Fruit fly (Drosophila melanogaster) whole organism, adult: Measurements from ENCODE around the gene CG15696.
A peak's percentile ranks its signal among the peaks of the same experiment; 100 is the strongest.

Source experiments
- CG1620 ChIP-seq: fragments of 200-800 bp; sonication (Bioruptor generic); optimal IDR thresholded peaks from 2 replicates; lab custom pipeline; 2016; ENCODE audit warnings: missing biosample characterization, missing genetic modification characterization
- CG7045 ChIP-seq: fragments of 200-800 bp; sonication (Bioruptor generic); optimal IDR thresholded peaks from 2 replicates; lab custom pipeline; 2017; ENCODE audit warnings: missing biosample characterization, mild to moderate bottlenecking, missing genetic modification characterization
- Mnt ChIP-seq: fragments of 200-800 bp; sonication (Bioruptor generic); optimal IDR thresholded peaks from 2 replicates; lab custom pipeline; 2016; ENCODE audit warnings: missing biosample characterization, mild to moderate bottlenecking, missing genetic modification characterization
- bab1 ChIP-seq: fragments of 200-800 bp; sonication (Bioruptor generic); optimal IDR thresholded peaks from 3 replicates; lab custom pipeline; 2019; ENCODE audit warnings: missing biosample characterization, mild to moderate bottlenecking, missing genetic modification characterization, moderate library complexity
- ovo ChIP-seq: fragments of 200-800 bp; sonication (Bioruptor generic); optimal IDR thresholded peaks from 2 replicates; lab custom pipeline; 2016; ENCODE audit warnings: missing biosample characterization, missing genetic modification characterization

DNA sequence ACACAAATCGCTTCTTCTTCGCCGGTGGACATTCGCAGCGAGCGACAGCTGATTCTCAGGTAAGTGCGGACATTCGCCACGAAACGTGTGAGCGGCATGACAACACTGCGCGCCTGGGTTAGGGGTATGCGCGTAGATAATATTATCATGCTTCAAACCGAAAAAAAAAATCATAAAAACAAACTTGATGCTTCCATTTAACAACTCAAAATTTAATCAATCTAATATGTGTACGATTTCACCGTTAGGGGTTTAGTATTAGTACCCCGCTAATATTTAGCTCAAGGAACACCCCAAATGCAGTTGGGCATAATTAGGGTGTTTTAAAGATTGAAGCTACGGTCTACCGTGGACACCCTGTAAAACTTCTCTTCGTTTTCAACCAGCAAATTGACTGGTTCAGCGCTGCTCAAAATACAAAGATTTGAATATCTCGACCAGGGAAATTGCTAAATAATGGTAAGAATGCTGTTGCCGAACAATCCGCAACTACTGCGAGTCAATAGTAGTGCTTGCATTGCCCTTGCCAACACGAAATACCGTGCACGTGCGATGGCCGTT, 25.0 kb upstream of the CG15696 start, which contains the start of the genes CG17271 and RpS20:
- TF ChIP-seq ovo (GFP tag; lab: Kevin White, UChicago) = peak; percentile 81
- peak; percentile 87 for TF ChIP-seq CG1620 (GFP tag; lab: Kevin White, UChicago)
- TF ChIP-seq Mnt (GFP tag; lab: Kevin White, UChicago) = peak; percentile 95
- TF ChIP-seq bab1 (GFP tag; lab: Kevin White, UChicago) = peak; percentile 91
- TF ChIP-seq CG7045 (GFP tag; lab: Kevin White, UChicago) = peak; percentile 85
